Fruit fly (Drosophila melanogaster) whole organism, embryonic: ENCODE results near the gene Hnf4.

Source experiments
- Atf3 ChIP-seq: fragments of 200-800 bp; sonication (Bioruptor generic); optimal IDR thresholded peaks from 3 replicates; lab custom pipeline; 2016; ENCODE audit warnings: missing biosample characterization, missing genetic modification characterization
- CG10431 ChIP-seq: fragments of 200-800 bp; sonication (Bioruptor generic); optimal IDR thresholded peaks from 3 replicates; lab custom pipeline; 2018; ENCODE audit warnings: missing biosample characterization, mild to moderate bottlenecking, missing genetic modification characterization
- CG10462 ChIP-seq: fragments of 200-800 bp; sonication (Bioruptor generic); optimal IDR thresholded peaks from 2 replicates; lab custom pipeline; 2016; ENCODE audit warnings: missing biosample characterization, missing genetic modification characterization
- CG11398 ChIP-seq: fragments of 200-800 bp; sonication (Bioruptor generic); optimal IDR thresholded peaks from 2 replicates; lab custom pipeline; 2016; ENCODE audit warnings: missing biosample characterization, missing genetic modification characterization
- CG11696 ChIP-seq: fragments of 200-800 bp; sonication (Bioruptor generic); IDR thresholded peaks from 2 replicates; pipeline ENCODE4 v1.3.6; 2022; ENCODE audit warnings: missing biosample characterization, missing genetic modification characterization
- CG12299 ChIP-seq: fragments of 200-800 bp; sonication (Bioruptor generic); optimal IDR thresholded peaks from 2 replicates; lab custom pipeline; 2018; ENCODE audit warnings: missing biosample characterization, mild to moderate bottlenecking, missing genetic modification characterization
- CG1233 ChIP-seq: fragments of 200-800 bp; sonication (Bioruptor generic); optimal IDR thresholded peaks from 4 replicates; lab custom pipeline; 2018; ENCODE audit warnings: missing biosample characterization, mild to moderate bottlenecking, missing genetic modification characterization
- CG12769 ChIP-seq: fragments of 200-800 bp; sonication (Bioruptor generic); optimal IDR thresholded peaks from 2 replicates; lab custom pipeline; 2019; ENCODE audit warnings: missing biosample characterization, mild to moderate bottlenecking, missing genetic modification characterization, moderate library complexity
- CG13296 ChIP-seq: fragments of 200-800 bp; sonication (Bioruptor generic); optimal IDR thresholded peaks from 3 replicates; lab custom pipeline; 2018; ENCODE audit warnings: missing biosample characterization, mild to moderate bottlenecking, missing genetic modification characterization
- CG14965 ChIP-seq: fragments of 200-800 bp; sonication (Bioruptor generic); optimal IDR thresholded peaks from 2 replicates; lab custom pipeline; 2016; ENCODE audit warnings: missing biosample characterization, missing genetic modification characterization, borderline replicate concordance
- CG15073 ChIP-seq: fragments of 200-800 bp; sonication (Bioruptor generic); optimal IDR thresholded peaks from 2 replicates; lab custom pipeline; 2016; ENCODE audit warnings: missing biosample characterization, missing genetic modification characterization
- CG17912 ChIP-seq: fragments of 200-800 bp; sonication (Bioruptor generic); optimal IDR thresholded peaks from 2 replicates; lab custom pipeline; 2018; ENCODE audit warnings: missing biosample characterization, mild to moderate bottlenecking, missing genetic modification characterization
- CG2889 ChIP-seq: fragments of 200-800 bp; sonication (Bioruptor generic); IDR thresholded peaks from 3 replicates; pipeline ENCODE4 v1.3.6; 2022; ENCODE audit warnings: missing biosample characterization, missing genetic modification characterization
- CG32767 ChIP-seq: fragments of 200-800 bp; sonication (Bioruptor generic); IDR thresholded peaks from 2 replicates; pipeline ENCODE4 v1.3.6; 2022; ENCODE audit warnings: missing biosample characterization, missing genetic modification characterization
- CG5180 ChIP-seq: fragments of 200-800 bp; sonication (Bioruptor generic); optimal IDR thresholded peaks from 3 replicates; lab custom pipeline; 2017; ENCODE audit warnings: missing biosample characterization, missing genetic modification characterization, mild to moderate bottlenecking, moderate library complexity, missing genetic modification reagents
- CG6654 ChIP-seq: fragments of 200-800 bp; sonication (Bioruptor generic); optimal IDR thresholded peaks from 2 replicates; lab custom pipeline; 2017; ENCODE audit warnings: missing biosample characterization, mild to moderate bottlenecking, missing genetic modification characterization
- CG8478 ChIP-seq: fragments of >200 bp; optimal IDR thresholded peaks from 2 replicates; lab custom pipeline; 2018
- CG8944 ChIP-seq: fragments of 200-800 bp; sonication (Bioruptor generic); optimal IDR thresholded peaks from 3 replicates; lab custom pipeline; 2016; ENCODE audit warnings: missing biosample characterization, missing genetic modification characterization
- CG9932 ChIP-seq: fragments of 200-800 bp; sonication (Bioruptor generic); IDR thresholded peaks from 2 replicates; pipeline ENCODE4 v1.3.6; 2022; ENCODE audit warnings: missing biosample characterization, missing genetic modification characterization
- CrebB ChIP-seq: fragments of 200-800 bp; sonication (Bioruptor generic); optimal IDR thresholded peaks from 3 replicates; lab custom pipeline; 2018; ENCODE audit warnings: missing biosample characterization, mild to moderate bottlenecking, missing genetic modification characterization
- Deaf1 ChIP-seq: fragments of 200-800 bp; optimal IDR thresholded peaks from 3 replicates; lab custom pipeline; 2019; ENCODE audit warnings: missing biosample characterization, mild to moderate bottlenecking, missing genetic modification characterization, moderate library complexity
- Dip2 ChIP-seq: fragments of 200-800 bp; sonication (Bioruptor generic); IDR thresholded peaks from 2 replicates; pipeline ENCODE4 v1.3.6; 2022; ENCODE audit warnings: missing biosample characterization, missing genetic modification characterization
- Dip3 ChIP-seq: fragments of 200-800 bp; sonication (Bioruptor generic); optimal IDR thresholded peaks from 3 replicates; lab custom pipeline; 2016; ENCODE audit warnings: missing biosample characterization, missing genetic modification characterization
- E2f2 ChIP-seq: fragments of 200-800 bp; sonication (Bioruptor generic); IDR thresholded peaks from 2 replicates; pipeline ENCODE4 v1.3.6; 2022; ENCODE audit warnings: missing biosample characterization, missing genetic modification characterization
- Hr3 ChIP-seq: fragments of 200-800 bp; sonication (Bioruptor generic); optimal IDR thresholded peaks from 3 replicates; lab custom pipeline; 2016; ENCODE audit warnings: missing biosample characterization, missing genetic modification characterization
- MBD-R2 ChIP-seq: fragments of 200-800 bp; sonication (Bioruptor generic); IDR thresholded peaks from 2 replicates; pipeline ENCODE4 v1.3.6; 2022; ENCODE audit warnings: missing biosample characterization, missing genetic modification characterization
- Med ChIP-seq: fragments of 200-800 bp; sonication (Bioruptor generic); peaks from one replicate; lab custom pipeline; 2016; ENCODE audit warnings: missing biosample characterization, missing genetic modification characterization, mild to moderate bottlenecking, inconsistent platforms, moderate library complexity
- Meics ChIP-seq: fragments of 200-800 bp; sonication (Bioruptor generic); optimal IDR thresholded peaks from 2 replicates; lab custom pipeline; 2017; ENCODE audit warnings: missing biosample characterization, mild to moderate bottlenecking, missing genetic modification characterization
- Optix ChIP-seq: fragments of 200-800 bp; sonication (Bioruptor generic); IDR thresholded peaks from 3 replicates; pipeline ENCODE4 v1.3.6; 2022; ENCODE audit warnings: missing biosample characterization, missing genetic modification characterization
- Poxn ChIP-seq: fragments of 200-800 bp; sonication (Bioruptor generic); IDR thresholded peaks from 2 replicates; pipeline ENCODE4 v1.3.6; 2022; ENCODE audit warnings: missing biosample characterization, missing genetic modification characterization
- Six4 ChIP-seq: fragments of 200-800 bp; sonication (Bioruptor generic); optimal IDR thresholded peaks from 2 replicates; lab custom pipeline; 2016; ENCODE audit warnings: missing biosample characterization, missing genetic modification characterization
- Xrp1 ChIP-seq: fragments of 200-800 bp; sonication (Bioruptor generic); IDR thresholded peaks from 2 replicates; pipeline ENCODE4 v1.3.6; 2022; ENCODE audit warnings: missing biosample characterization, missing genetic modification characterization
- YL-1 ChIP-seq: fragments of 200-800 bp; sonication (Bioruptor generic); optimal IDR thresholded peaks from 3 replicates; lab custom pipeline; 2017; ENCODE audit warnings: missing biosample characterization, mild to moderate bottlenecking, missing genetic modification characterization
- al ChIP-seq: fragments of 200-800 bp; sonication (Bioruptor generic); IDR thresholded peaks from 2 replicates; pipeline ENCODE4 v1.3.6; 2022; ENCODE audit warnings: missing biosample characterization, missing genetic modification characterization
- amos ChIP-seq: fragments of 200-800 bp; sonication (Bioruptor generic); IDR thresholded peaks from 2 replicates; pipeline ENCODE4 v1.3.6; 2022; ENCODE audit warnings: missing biosample characterization, missing genetic modification characterization; ENCODE audit not compliant: partially characterized antibody
- bigmax ChIP-seq: fragments of 200-800 bp; sonication (Bioruptor generic); optimal IDR thresholded peaks from 2 replicates; lab custom pipeline; 2018; ENCODE audit warnings: missing biosample characterization, mild to moderate bottlenecking, missing genetic modification characterization
- cad ChIP-seq: fragments of >200 bp; optimal IDR thresholded peaks from 2 replicates; lab custom pipeline; 2017; ENCODE audit warnings: missing biosample characterization, missing genetic modification characterization
- chinmo ChIP-seq: fragments of 200-800 bp; sonication (Bioruptor generic); IDR thresholded peaks from 4 replicates; pipeline ENCODE4 v1.3.6; 2022; ENCODE audit warnings: missing biosample characterization, missing genetic modification characterization; ENCODE audit not compliant: partially characterized antibody
- ci ChIP-seq: fragments of 200-800 bp; sonication (Bioruptor generic); IDR thresholded peaks from 3 replicates; pipeline ENCODE4 v1.3.6; 2022; ENCODE audit warnings: missing biosample characterization, missing genetic modification characterization
- emc ChIP-seq: fragments of 200-800 bp; sonication (Bioruptor generic); optimal IDR thresholded peaks from 2 replicates; lab custom pipeline; 2016; ENCODE audit warnings: missing biosample characterization, missing genetic modification characterization
- ftz-f1 ChIP-seq: fragments of 200-800 bp; sonication (Bioruptor generic); optimal IDR thresholded peaks from 2 replicates; lab custom pipeline; 2016; ENCODE audit warnings: missing biosample characterization, missing genetic modification characterization
- grau ChIP-seq: fragments of 200-800 bp; optimal IDR thresholded peaks from 3 replicates; lab custom pipeline; 2019; ENCODE audit warnings: missing biosample characterization, mild to moderate bottlenecking, missing genetic modification characterization, moderate library complexity
- insv ChIP-seq, 2 experiments: fragments of 200-800 bp; sonication (Bioruptor generic); optimal IDR thresholded peaks; 3 replicates each; lab custom pipeline; 2016 to 2018; ENCODE audit warnings: missing biosample characterization in 2 of 2, missing genetic modification characterization in 2 of 2
- inv ChIP-seq: fragments of 200-800 bp; sonication (Bioruptor generic); IDR thresholded peaks from 2 replicates; pipeline ENCODE4 v1.3.6; 2022; ENCODE audit warnings: missing biosample characterization, missing genetic modification characterization; ENCODE audit not compliant: partially characterized antibody
- kah ChIP-seq: fragments of 200-800 bp; sonication (Bioruptor generic); optimal IDR thresholded peaks from 2 replicates; lab custom pipeline; 2018; ENCODE audit warnings: missing biosample characterization, mild to moderate bottlenecking, missing genetic modification characterization
- lab ChIP-seq: fragments of 200-800 bp; sonication (Bioruptor generic); optimal IDR thresholded peaks from 3 replicates; lab custom pipeline; 2017; ENCODE audit warnings: missing biosample characterization, missing genetic modification characterization, mild to moderate bottlenecking, moderate library complexity, missing genetic modification reagents
- pho ChIP-seq: fragments of 200-800 bp; sonication (Bioruptor generic); optimal IDR thresholded peaks from 2 replicates; lab custom pipeline; 2016; ENCODE audit warnings: missing biosample characterization, missing genetic modification characterization
- rib ChIP-seq: fragments of 200-800 bp; sonication (Bioruptor generic); IDR thresholded peaks from 2 replicates; pipeline ENCODE4 v1.3.6; 2022; ENCODE audit warnings: missing biosample characterization, missing genetic modification characterization
- row ChIP-seq: fragments of 200-800 bp; sonication (Bioruptor generic); IDR thresholded peaks from 3 replicates; pipeline ENCODE4 v1.3.6; 2022; ENCODE audit warnings: missing biosample characterization, missing genetic modification characterization
- sd ChIP-seq: fragments of 200-800 bp; sonication (Bioruptor generic); optimal IDR thresholded peaks from 3 replicates; lab custom pipeline; 2018; ENCODE audit warnings: missing biosample characterization, mild to moderate bottlenecking, missing genetic modification characterization, moderate library complexity
- sisA ChIP-seq: fragments of 200-800 bp; sonication (Bioruptor generic); IDR thresholded peaks from 2 replicates; pipeline ENCODE4 v1.3.6; 2022; ENCODE audit warnings: missing biosample characterization, missing genetic modification characterization
- tap ChIP-seq: fragments of 200-800 bp; optimal IDR thresholded peaks from 3 replicates; lab custom pipeline; 2019; ENCODE audit warnings: missing biosample characterization, mild to moderate bottlenecking, missing genetic modification characterization, moderate library complexity
- yki ChIP-seq: fragments of >200 bp; optimal IDR thresholded peaks from 3 replicates; lab custom pipeline; 2018

Gene Hnf4

DNA sequence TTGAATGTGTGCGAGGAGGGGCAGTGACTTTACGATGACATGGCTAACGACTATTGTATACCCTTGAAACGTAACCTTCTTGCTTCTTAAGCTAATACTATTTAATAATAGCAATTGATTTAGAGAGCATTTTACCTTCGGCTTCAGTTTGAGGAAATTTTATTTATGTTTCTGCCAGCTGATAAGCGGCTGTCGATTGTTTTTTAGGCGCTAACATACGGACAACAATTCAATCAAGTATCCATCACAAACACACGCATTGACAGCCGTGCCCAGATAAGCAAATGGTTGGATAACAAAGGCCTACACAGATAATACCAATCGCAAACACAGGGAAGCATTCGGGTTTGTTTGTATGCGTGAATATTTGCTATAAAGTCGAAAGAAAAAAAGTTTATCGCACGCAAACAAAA lies 28.8 kb upstream of the Hnf4 start (continued):
- TF ChIP-seq CG32767 (GFP tag; lab: Robert Waterston, UW) (no peak), MBD-R2 (GFP tag; lab: Robert Waterston, UW) (no peak), al (GFP tag; lab: Robert Waterston, UW) (peak; percentile 43; the same call in 1 of the 2 replicates), Six4 (no peak), CG14965 (no peak), CG13296 (peak; percentile 0), sd (peak; percentile 69), Hr3 (GFP tag; lab: Kevin White, UChicago) (peak; percentile 36), CG1233 (GFP tag; lab: Kevin White, UChicago) (no peak), Dip3 (GFP tag; lab: Kevin White, UChicago) (peak; percentile 38), row (peak; percentile 93), cad (GFP tag; lab: Kevin White, UChicago) (no peak), chinmo (GFP tag; lab: Robert Waterston, UW) (0 out of 4 replicates have a peak, but pooled peaks have one; percentile 33), tap (peak; percentile 51), bigmax (GFP tag; lab: Kevin White, UChicago) (no peak), CG10462 (no peak), insv (GFP tag; optimal IDR thresholded peaks at IDR 0.05; lab: Kevin White, UChicago) (no peak), Deaf1 (tag; lab: Kevin White, UChicago) (no peak), emc (no peak), CG17912 (GFP tag; lab: Kevin White, UChicago) (no peak), rib (GFP tag; lab: Robert Waterston, UW) (no peak), E2f2 (no peak), CG5180 (no peak), Med (GFP tag; lab: Kevin White, UChicago) (peak; percentile 47), yki (lab: Kevin White, UChicago) (no peak), CG8944 (GFP tag; lab: Kevin White, UChicago) (no peak), CG9932 (peak; percentile 63), ci (GFP tag; lab: Robert Waterston, UW) (peak; percentile 80), Atf3 (GFP tag; lab: Kevin White, UChicago) (no peak), lab (GFP tag; lab: Kevin White, UChicago) (peak; percentile 89), Optix (GFP tag; lab: Robert Waterston, UW) (no peak), CG11398 (GFP tag; lab: Kevin White, UChicago) (no peak), Meics (GFP tag; lab: Kevin White, UChicago) (peak; percentile 52), amos (no peak), CG11696 (peak; percentile 47), YL-1 (no peak), ftz-f1 (GFP tag; lab: Kevin White, UChicago) (peak; percentile 21), CrebB (tag; lab: Kevin White, UChicago) (peak; percentile 20), grau (tag; lab: Kevin White, UChicago) (peak; percentile 50), Dip2 (GFP tag; lab: Robert Waterston, UW) (no peak), CG8478 (lab: Kevin White, UChicago) (no peak), CG12299 (tag; lab: Kevin White, UChicago) (no peak), Xrp1 (GFP tag; lab: Robert Waterston, UW) (peak; percentile 48; the same call in 1 of the 2 replicates), Poxn (GFP tag; lab: Robert Waterston, UW) (no peak), CG2889 (GFP tag; lab: Robert Waterston, UW) (no peak), kah (GFP tag; lab: Kevin White, UChicago) (no peak), CG6654 (GFP tag; lab: Kevin White, UChicago) (no peak), sisA (GFP tag; lab: Robert Waterston, UW) (no peak), CG15073 (GFP tag; lab: Kevin White, UChicago) (no peak), pho (GFP tag; lab: Kevin White, UChicago) (peak; percentile 15), CG12769 (peak; percentile 72), inv (GFP tag; lab: Robert Waterston, UW) (no peak), CG10431 (GFP tag; lab: Kevin White, UChicago) (no peak)
